Fruit fly (Drosophila melanogaster) whole organism, larva: ENCODE results near the gene dmrt93B.

Experiments
- noc ChIP-seq: fragments of 200-800 bp; sonication (Bioruptor generic); optimal IDR thresholded peaks from 3 replicates; lab custom pipeline; 2019; ENCODE audit warnings: missing biosample characterization, mild to moderate bottlenecking, missing genetic modification characterization, moderate library complexity

dmrt93B gene

DNA sequence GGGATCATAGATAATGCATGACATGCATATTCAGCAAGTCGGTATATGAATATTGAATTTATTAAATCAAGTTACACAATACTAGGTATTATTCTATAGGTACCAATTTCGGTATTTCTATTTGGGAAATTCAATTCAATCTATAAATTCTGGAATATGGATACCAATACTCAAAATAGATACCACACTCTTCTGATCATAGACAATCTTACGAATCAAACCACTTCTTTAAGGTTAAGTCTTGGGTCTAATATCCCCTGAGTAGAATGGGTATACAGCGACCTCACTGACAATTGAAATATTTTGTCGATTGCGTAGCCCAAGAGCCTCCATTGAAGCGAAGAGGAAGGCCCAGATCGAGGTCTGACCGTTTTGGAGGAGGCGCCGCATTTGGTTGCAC is 19.0 kb downstream of the dmrt93B start:
- TF ChIP-seq noc (tag; lab: Kevin White, UChicago): no peak

DNA sequence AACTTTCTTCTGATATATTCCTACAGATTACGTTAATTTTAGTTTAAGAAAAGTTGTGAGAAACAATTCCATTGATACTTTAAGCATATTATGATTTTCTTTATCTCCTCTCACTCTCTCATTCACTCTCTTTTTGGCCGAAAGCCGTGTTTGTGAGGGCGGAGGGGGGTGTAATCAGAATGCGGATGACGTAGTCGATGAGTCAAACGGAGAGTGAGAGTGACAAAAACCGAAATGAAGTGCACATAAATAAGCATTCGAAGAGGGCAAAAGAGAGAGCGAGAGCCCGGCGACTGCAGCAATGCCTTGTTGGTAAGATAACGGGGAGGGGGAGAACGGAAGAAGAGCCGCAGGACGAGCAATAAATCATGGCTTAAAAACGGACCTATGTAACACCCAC is 20.5 kb downstream of the dmrt93B start:
- no peak for TF ChIP-seq noc (tag; lab: Kevin White, UChicago)

DNA sequence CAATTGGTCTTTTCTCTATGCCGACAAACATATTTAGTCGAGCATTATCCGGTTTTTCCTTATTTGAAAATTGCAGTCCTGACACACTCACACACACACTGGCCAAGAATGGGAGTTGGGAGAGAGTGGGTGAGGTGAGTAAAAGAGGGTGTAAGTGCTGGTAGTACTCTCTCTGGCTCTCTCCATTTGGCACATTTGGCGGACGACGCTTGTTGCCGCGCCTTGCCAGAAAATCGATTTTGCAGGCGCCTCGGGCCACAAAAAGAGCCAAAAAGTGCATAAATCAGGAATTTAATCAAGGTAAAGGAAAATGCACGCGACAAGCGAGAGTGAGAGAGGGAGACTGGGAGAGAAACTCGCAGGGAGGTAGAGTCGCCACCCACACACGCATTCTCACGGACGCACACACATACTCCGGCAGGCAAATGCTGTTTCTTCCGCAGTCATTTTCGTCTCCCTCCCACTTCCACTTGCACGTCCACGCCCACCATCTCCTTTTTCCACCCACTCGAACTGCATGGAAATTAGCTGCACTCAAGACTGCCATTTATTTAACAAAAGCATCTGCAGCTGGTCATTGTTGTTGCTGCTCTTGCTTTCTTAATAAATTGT is 22.8 kb downstream of the dmrt93B start:
- no peak for TF ChIP-seq noc (tag; lab: Kevin White, UChicago)

DNA sequence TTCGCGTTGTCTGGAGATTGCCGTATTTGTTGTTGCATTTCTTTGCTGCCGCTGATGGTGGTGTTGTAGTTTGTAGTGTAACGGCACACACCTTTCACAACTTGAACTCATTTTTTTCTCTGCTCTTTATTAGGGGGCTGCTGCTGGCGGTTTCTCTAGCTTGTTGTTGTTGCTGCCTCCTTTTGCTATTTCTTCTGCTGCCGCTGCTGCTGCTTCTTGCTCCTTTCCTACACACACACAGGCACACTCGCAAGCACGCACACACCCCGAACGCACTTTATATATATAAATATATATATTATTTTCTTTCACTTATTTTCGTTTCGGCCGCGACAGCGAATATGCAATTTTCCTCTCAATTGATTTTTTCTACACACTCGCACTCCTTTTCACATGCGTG is 23.4 kb downstream of the dmrt93B start:
- TF ChIP-seq noc (tag; lab: Kevin White, UChicago): no peak

DNA sequence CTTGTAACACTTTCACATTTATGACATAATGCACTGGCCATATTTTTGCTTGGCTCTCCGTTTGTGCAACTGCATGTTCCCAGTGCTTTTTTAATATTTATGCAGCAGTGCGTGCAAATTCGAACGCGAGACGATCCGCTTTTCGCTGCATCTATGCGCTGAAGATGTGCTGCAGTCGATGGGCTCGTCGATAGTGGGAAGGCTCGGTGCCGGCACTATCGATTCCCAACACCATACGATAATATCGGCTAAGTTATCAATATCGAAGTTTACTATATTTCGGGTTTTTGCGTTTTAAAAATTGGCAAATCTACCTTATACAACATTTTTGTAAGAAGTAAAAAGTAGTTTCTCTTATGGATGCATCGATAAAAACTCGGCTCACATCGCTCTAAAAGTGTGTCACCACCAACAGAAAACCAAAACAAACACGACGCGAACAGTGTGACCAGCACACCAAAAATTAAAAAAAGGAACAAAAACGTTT is 23.9 kb downstream of the dmrt93B start, which contains the start of gene RhoGAP93B:
Gene RhoGAP93B (minus strand): TSS at position 197 of the 487 bp plus-strand sequence.
- peak; percentile 83 for TF ChIP-seq noc (tag; lab: Kevin White, UChicago)

DNA sequence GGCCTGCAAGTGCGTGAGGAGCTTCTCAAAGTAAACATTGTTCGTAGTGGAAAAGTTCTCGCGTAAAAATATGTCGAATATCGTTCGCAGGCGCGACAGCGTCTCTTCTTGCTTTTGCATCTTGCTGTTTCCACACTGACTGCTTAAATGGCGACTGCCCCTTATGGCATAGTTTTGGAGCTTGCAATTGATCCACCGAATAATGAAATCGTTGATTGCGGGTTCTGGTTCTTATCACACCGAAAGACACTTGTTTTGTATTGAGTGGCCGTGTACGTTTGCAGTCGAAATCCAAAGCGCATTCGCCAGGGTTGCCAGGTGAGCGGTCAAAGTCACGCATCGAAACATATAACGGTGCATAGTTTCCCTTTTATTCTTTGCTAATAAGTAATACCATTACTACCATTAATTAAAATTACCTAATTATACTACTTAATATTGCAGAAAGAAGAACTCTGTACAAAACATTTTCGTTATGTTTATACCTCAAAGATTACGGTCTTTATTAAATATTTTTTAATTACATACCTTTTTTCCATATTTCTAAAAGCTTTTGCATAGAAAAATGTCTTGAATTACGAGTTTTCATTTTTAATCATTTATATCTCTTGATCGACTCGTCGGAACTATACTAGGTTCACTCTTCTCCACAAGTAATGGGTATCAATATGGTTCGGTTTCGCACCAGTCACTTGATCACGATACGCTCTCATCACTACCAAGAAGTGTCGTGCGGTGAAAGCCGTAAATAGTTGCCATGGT is 27.8 kb downstream of the dmrt93B start, which contains the start of the genes CG7044 and Tbc1d22:
Gene CG7044 (minus strand): TSS at position 266 of the 762 bp plus-strand sequence.
Gene Tbc1d22 (plus strand): TSS at position 747 of the 762 bp plus-strand sequence.
- no peak for TF ChIP-seq noc (tag; lab: Kevin White, UChicago)

DNA sequence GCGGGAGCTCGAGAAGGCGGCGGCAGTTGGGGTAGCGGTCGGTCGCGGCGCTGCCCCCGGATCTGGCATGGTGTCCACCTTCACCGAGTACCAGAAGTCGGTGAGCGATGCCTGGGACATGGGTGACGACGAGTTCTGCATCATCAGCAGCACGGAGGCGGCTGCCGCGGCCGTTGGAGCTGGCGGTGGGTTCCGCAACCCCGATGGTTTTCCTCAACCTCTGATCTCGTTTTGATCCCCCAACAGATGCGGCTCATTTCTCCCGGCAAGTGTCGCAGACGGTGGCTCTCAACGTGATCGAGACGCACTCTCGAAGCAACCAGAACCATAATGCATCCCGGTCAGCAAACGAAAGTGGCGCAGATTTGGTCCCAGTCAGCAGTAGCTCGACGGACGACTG is 28.7 kb downstream of the dmrt93B start:
- no peak for TF ChIP-seq noc (tag; lab: Kevin White, UChicago)

DNA sequence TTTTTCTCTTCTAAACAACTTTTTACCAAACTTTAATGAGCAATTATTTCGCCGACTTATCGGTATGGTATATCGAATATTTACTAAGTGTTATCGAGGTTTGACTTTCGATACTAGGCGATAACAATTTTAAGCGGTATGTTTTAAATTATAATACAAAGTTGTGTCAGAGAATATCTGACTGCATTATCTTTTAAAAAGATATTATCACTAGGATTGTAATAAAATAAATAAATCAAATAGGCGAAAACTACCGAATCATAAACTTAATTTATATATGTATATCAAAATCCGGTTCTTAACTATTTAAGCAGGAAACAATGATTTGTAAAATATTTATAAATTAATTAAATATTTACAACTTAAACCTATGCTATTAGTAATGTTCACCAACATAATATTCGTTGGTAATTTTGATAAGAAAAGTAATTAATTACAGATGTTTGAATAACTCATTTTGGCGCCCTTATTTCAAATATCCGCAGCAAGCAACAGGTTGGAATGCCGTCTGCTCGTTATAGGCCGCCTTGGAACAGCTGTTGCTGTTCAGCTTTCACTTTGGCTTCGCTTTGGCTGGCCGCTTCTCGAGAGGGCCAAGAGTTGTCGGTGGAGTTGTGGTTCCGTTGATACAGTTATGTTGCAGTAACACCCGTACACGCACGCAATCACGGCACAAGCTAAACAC is 34.2 kb downstream of the dmrt93B start, which contains the start of the genes Sec15 and rtet:
Gene Sec15 (minus strand): TSS at position 66 of the 685 bp plus-strand sequence.
Gene rtet (plus strand): TSS at position 540 of the 685 bp plus-strand sequence.
- no peak for TF ChIP-seq noc (tag; lab: Kevin White, UChicago)

DNA sequence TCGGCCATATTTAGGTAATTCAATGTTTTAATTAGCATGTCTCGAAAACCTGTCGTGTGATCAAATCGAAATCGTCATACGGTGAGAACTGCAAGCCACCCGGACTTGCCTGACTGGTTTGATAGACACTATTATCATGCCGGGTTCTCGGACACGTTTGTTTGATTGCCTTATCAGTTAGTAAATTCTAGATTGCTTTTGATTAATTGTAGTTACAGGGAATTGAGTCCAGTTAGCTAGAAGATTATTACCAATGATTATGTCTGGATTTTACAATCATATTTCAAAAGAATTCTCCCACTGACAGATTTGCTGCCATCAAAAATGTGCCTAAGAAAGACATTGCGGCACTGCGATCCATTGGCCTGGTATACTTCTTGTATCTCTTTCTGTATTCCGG is 35.9 kb downstream of the dmrt93B start:
- no peak for TF ChIP-seq noc (tag; lab: Kevin White, UChicago)

DNA sequence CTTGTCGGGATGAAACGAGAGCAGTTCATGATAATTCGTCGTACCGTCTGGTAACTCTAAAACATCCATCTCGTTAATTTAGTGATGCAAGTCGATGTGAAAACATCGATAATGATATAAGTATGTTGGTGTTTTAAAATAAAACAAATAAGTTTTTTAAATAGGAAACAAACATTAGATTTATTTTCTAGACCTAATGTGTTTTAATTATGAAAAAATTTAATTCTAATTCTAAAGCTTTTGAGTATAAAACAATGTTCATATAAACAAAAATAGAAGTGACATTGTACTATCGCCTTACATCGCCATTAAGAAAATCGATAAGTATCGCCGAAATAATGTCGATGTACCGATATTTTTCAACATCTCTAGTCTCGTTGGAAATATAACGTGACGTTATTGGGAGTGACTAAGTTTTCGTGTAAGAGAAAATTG is 37.3 kb downstream of the dmrt93B start, which contains the start of gene Rab11:
Gene Rab11 (plus strand): TSS at position 363 of the 435 bp plus-strand sequence.
- TF ChIP-seq noc (tag; lab: Kevin White, UChicago): peak; percentile 76

DNA sequence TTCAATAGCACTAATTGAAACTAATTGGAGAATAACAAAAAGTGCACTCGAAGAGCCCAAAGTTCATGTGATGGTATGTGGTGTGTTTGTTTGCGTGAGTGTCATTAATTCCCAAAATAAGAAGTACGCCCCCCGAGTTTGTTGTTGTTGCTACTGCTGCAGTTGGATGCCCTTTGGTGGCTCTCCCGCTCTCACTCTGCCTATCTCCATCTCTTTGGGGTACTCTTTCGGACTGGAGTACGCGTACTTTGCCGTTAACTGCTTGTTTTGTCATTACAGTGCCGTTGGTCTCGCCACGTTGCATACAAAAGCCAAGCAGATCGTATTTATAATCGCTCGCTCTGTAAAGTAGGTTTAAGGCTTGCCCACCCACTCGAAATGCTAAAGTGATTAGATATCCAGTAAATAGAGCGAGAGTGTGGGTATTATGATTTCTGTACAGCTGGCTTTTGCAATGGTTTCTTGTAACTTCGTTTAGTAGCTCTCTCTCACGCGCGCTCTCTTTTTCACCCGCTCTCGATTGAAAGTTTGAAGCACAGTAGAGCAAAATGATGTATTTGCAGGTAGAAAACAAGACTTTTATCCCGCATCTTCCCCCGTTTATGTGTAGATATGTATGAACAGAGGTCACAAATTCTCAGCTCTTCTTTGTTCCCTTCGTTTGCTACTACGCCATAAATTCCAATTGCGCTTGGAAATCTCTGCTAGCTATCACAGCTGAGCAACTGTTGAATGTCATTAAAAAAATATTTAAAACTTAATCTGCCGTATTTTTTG is 38.3 kb downstream of the dmrt93B start:
- TF ChIP-seq noc (tag; lab: Kevin White, UChicago): peak; percentile 14

DNA sequence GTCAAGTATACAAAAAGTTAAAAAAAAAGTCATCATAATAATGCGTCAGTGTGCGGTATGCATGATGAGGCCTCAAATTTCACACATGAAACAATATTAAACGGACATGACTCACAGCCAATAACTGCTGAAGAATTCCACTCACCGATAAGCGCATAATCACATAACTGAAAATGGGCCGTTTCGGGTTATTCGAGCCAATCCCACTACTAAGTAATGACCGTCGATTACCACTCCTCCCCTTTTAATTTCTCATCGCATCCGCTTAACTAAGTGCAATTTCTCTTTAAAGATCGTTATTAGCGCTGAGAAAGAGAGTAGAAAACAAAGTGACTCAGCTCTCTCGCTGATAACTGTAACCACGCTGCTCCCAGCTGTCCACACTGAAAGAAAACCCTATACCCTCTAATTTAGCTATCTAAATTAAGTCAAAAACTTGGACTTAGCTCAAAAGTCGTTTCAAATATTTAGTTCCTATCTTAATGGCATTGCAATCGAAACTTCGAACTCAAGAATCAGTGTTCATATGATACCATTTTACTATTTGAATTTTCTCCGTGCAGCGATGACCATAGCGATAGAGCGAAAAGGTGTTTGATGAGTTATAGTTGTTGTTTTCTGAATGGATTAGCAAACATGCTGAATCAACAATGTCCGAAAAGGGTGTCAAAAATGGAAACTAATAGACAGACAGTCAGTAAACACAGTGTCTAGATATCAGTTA is 39.1 kb downstream of the dmrt93B start:
- peak; percentile 82 for TF ChIP-seq noc (tag; lab: Kevin White, UChicago)

DNA sequence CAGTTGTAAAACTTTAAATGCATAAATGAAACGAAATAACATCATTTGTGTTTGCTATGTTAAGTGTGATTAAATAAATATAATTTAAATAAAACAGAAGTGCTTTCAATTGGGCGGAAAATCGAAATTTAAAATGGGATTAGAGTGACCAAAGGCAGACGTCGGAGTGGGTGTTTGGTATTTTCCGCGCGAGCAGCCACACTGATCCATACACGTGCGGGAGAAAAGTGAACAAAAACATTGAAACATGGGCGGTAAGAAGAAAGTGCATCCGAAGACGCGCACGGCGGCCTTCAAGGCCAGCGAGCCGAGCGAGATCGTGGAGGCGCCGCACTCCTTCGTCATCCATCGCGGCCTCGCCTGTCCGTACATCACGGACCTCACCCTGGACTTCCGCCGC is 42.2 kb downstream of the dmrt93B start, which contains the start of gene ppan:
Gene ppan (plus strand): TSS at position 198 of the 400 bp plus-strand sequence.
- no peak for TF ChIP-seq noc (tag; lab: Kevin White, UChicago)

DNA sequence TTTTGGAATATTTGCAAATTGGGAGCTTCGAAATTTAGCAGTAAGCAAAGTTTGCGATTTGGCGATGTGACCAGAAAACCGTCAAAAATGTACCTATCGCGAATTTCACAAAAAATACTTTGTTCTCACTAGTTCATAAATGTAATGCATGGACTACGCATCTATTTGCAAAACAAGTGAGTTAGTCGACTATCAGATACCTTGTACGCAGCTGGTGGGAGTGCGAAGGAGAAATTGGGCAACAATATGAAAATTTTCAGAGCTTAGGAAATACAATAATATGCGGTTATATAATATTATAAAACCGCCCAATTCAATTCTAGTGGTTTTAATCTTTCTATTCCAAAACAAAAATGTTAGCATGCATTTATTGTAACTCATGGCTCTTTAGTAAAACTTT is 45.0 kb downstream of the dmrt93B start, which contains the start of gene Bdbt:
Gene Bdbt (minus strand): TSS at position 73 of the 400 bp plus-strand sequence.
- TF ChIP-seq noc (tag; lab: Kevin White, UChicago): no peak
